Fruit fly (Drosophila melanogaster) whole organism, adult: Measurements from ENCODE around the gene CG33235.

Experiments
- CG14711 ChIP-seq: fragments of 200-800 bp; sonication (Bioruptor generic); optimal IDR thresholded peaks from 2 replicates; lab custom pipeline; 2018; ENCODE audit warnings: missing biosample characterization, mild to moderate bottlenecking, missing genetic modification characterization, moderate library complexity
- CG5204 ChIP-seq: fragments of 200-800 bp; sonication (Bioruptor generic); optimal IDR thresholded peaks from 2 replicates; lab custom pipeline; 2016; ENCODE audit warnings: missing biosample characterization, missing genetic modification characterization
- cic ChIP-seq: fragments of 200-800 bp; sonication (Bioruptor generic); optimal IDR thresholded peaks from 2 replicates; lab custom pipeline; 2017; ENCODE audit warnings: missing biosample characterization, mild to moderate bottlenecking, missing genetic modification characterization, moderate library complexity
- ovo ChIP-seq: fragments of 200-800 bp; sonication (Bioruptor generic); optimal IDR thresholded peaks from 2 replicates; lab custom pipeline; 2016; ENCODE audit warnings: missing biosample characterization, missing genetic modification characterization
- tj ChIP-seq: fragments of 200-800 bp; sonication (Bioruptor generic); optimal IDR thresholded peaks from 3 replicates; lab custom pipeline; 2017; ENCODE audit warnings: missing biosample characterization, mild to moderate bottlenecking, missing genetic modification characterization, moderate library complexity

DNA sequence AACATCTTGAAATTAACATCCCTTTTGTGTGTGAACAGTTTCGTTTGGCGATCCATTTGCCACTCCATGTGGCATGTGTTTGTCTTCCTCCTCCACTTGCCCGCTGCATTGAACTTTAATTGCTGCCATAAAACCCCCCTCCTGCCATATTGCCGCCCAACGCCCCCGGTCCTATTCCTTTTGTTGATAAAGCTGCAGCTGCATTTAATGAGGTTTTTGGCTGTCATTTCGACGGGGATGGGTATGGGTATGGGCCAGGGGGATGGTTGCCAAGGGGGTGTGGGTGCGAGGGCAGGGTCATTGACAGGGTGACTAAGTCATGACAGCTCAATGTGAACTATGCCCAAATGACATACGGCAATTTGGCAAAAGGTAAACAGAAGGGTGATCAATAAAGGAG is 8.9 kb upstream of the CG33235 start:
- TF ChIP-seq ovo, result no peak
- no peak for TF ChIP-seq CG14711 (tag; lab: Kevin White, UChicago)
- TF ChIP-seq cic (GFP tag; lab: Kevin White, UChicago), result no peak
- no peak for TF ChIP-seq tj (GFP tag; lab: Kevin White, UChicago)
- TF ChIP-seq CG5204 (GFP tag; lab: Kevin White, UChicago), result no peak
